Fruit fly (Drosophila melanogaster) whole organism, prepupa: ENCODE measurements around the gene alphaKap4.

Experiments
- Blimp-1 ChIP-seq: fragments of 200-800 bp; sonication (Bioruptor generic); optimal IDR thresholded peaks from 3 replicates; lab custom pipeline; 2017; ENCODE audit warnings: missing biosample characterization, missing genetic modification characterization, mild to moderate bottlenecking, moderate library complexity, missing genetic modification reagents
- CG10631 ChIP-seq: fragments of 200-800 bp; sonication (Bioruptor generic); optimal IDR thresholded peaks from 2 replicates; lab custom pipeline; 2016; ENCODE audit warnings: missing biosample characterization, missing genetic modification characterization
- CG11762 ChIP-seq: fragments of 200-800 bp; sonication (Bioruptor generic); optimal IDR thresholded peaks from 3 replicates; lab custom pipeline; 2016; ENCODE audit warnings: missing biosample characterization, missing genetic modification characterization; ENCODE audit not compliant: insufficient read depth
- CG11902 ChIP-seq: fragments of 200-800 bp; sonication (Bioruptor generic); optimal IDR thresholded peaks from 3 replicates; lab custom pipeline; 2016; ENCODE audit warnings: missing biosample characterization, missing genetic modification characterization
- CG1621 ChIP-seq: fragments of 200-800 bp; sonication (Bioruptor generic); optimal IDR thresholded peaks from 3 replicates; lab custom pipeline; 2018; ENCODE audit warnings: missing biosample characterization, mild to moderate bottlenecking, missing genetic modification characterization
- CG16779 ChIP-seq: fragments of 200-800 bp; sonication (Bioruptor generic); optimal IDR thresholded peaks from 3 replicates; lab custom pipeline; 2017; ENCODE audit warnings: missing biosample characterization, mild to moderate bottlenecking, missing genetic modification characterization
- CG31627 ChIP-seq: fragments of 200-800 bp; sonication (Bioruptor generic); optimal IDR thresholded peaks from 3 replicates; lab custom pipeline; 2016; ENCODE audit warnings: missing biosample characterization, missing genetic modification characterization
- CG32006 ChIP-seq: fragments of 200-800 bp; sonication (Bioruptor generic); optimal IDR thresholded peaks from 3 replicates; lab custom pipeline; 2017; ENCODE audit warnings: missing biosample characterization, mild to moderate bottlenecking, missing genetic modification characterization
- CG34406 ChIP-seq: fragments of 200-800 bp; sonication (Bioruptor generic); optimal IDR thresholded peaks from 3 replicates; lab custom pipeline; 2016; ENCODE audit warnings: missing biosample characterization, missing genetic modification characterization
- CG6163 ChIP-seq: fragments of 200-800 bp; sonication (Bioruptor generic); IDR thresholded peaks from 3 replicates; pipeline ENCODE4 v1.3.6; 2022; ENCODE audit warnings: missing biosample characterization, missing genetic modification characterization
- CG6808 ChIP-seq: fragments of 200-800 bp; sonication (Bioruptor generic); optimal IDR thresholded peaks from 3 replicates; lab custom pipeline; 2017; ENCODE audit warnings: missing biosample characterization, missing genetic modification characterization, mild to moderate bottlenecking, moderate library complexity, missing genetic modification reagents
- CG7368 ChIP-seq: fragments of 200-800 bp; sonication (Bioruptor generic); optimal IDR thresholded peaks from 3 replicates; lab custom pipeline; 2016; ENCODE audit warnings: missing biosample characterization, missing genetic modification characterization
- CG8119 ChIP-seq: fragments of 200-800 bp; sonication (Bioruptor generic); IDR thresholded peaks from 3 replicates; pipeline ENCODE4 v1.3.6; 2022; ENCODE audit warnings: missing biosample characterization, missing genetic modification characterization
- CG8632 ChIP-seq: fragments of 200-800 bp; sonication (Bioruptor generic); optimal IDR thresholded peaks from 3 replicates; lab custom pipeline; 2016; ENCODE audit warnings: missing biosample characterization, missing genetic modification characterization
- Eip75B ChIP-seq: fragments of 200-800 bp; sonication (Bioruptor generic); optimal IDR thresholded peaks from 3 replicates; lab custom pipeline; 2016; ENCODE audit warnings: missing biosample characterization, missing genetic modification characterization
- Eip78C ChIP-seq: fragments of 200-800 bp; sonication (Bioruptor generic); peaks from one replicate; lab custom pipeline; 2016; ENCODE audit warnings: missing biosample characterization, missing genetic modification characterization
- Hr39 ChIP-seq: fragments of 200-800 bp; sonication (Bioruptor generic); optimal IDR thresholded peaks from 2 replicates; lab custom pipeline; 2016; ENCODE audit warnings: missing biosample characterization, missing genetic modification characterization
- Hr4 ChIP-seq: fragments of 200-800 bp; sonication (Bioruptor generic); optimal IDR thresholded peaks from 3 replicates; lab custom pipeline; 2016; ENCODE audit warnings: missing biosample characterization, missing genetic modification characterization
- OdsH ChIP-seq: fragments of 200-800 bp; sonication (Bioruptor generic); optimal IDR thresholded peaks from 3 replicates; lab custom pipeline; 2016; ENCODE audit warnings: missing biosample characterization, missing genetic modification characterization
- Sox15 ChIP-seq: fragments of 200-800 bp; sonication (Bioruptor generic); optimal IDR thresholded peaks from 3 replicates; lab custom pipeline; 2016; ENCODE audit warnings: missing biosample characterization, missing genetic modification characterization
- achi ChIP-seq: fragments of 200-800 bp; sonication (Bioruptor generic); optimal IDR thresholded peaks from 3 replicates; lab custom pipeline; 2016; ENCODE audit warnings: missing biosample characterization, missing genetic modification characterization
- cyc ChIP-seq: fragments of 200-800 bp; sonication (Bioruptor generic); optimal IDR thresholded peaks from 3 replicates; lab custom pipeline; 2016; ENCODE audit warnings: missing biosample characterization, missing genetic modification characterization
- esn ChIP-seq: fragments of 200-800 bp; sonication (Bioruptor generic); optimal IDR thresholded peaks from 2 replicates; lab custom pipeline; 2016; ENCODE audit warnings: missing biosample characterization, mild to moderate bottlenecking, missing genetic modification characterization, moderate library complexity
- fd85E ChIP-seq: fragments of 200-800 bp; sonication (Bioruptor generic); optimal IDR thresholded peaks from 3 replicates; lab custom pipeline; 2016; ENCODE audit warnings: missing biosample characterization, missing genetic modification characterization
- fkh ChIP-seq: fragments of 200-800 bp; sonication (Bioruptor generic); optimal IDR thresholded peaks from 3 replicates; lab custom pipeline; 2017; ENCODE audit warnings: missing biosample characterization, mild to moderate bottlenecking, missing genetic modification characterization, moderate library complexity
- salr ChIP-seq, 2 experiments: fragments of 200-800 bp; sonication (Bioruptor generic); optimal IDR thresholded peaks; 3 replicates each; lab custom pipeline; 2016 to 2018; ENCODE audit warnings: missing biosample characterization in 2 of 2, missing genetic modification characterization in 2 of 2, mild to moderate bottlenecking in 1 of 2
- spab ChIP-seq: fragments of 200-800 bp; sonication (Bioruptor generic); optimal IDR thresholded peaks from 2 replicates; lab custom pipeline; 2017; ENCODE audit warnings: missing biosample characterization, mild to moderate bottlenecking, missing genetic modification characterization, missing genetic modification reagents
- topi ChIP-seq: fragments of 200-800 bp; sonication (Bioruptor generic); optimal IDR thresholded peaks from 3 replicates; lab custom pipeline; 2016; ENCODE audit warnings: missing biosample characterization, missing genetic modification characterization
- vri ChIP-seq: fragments of 200-800 bp; sonication (Bioruptor generic); optimal IDR thresholded peaks from 3 replicates; lab custom pipeline; 2016; ENCODE audit warnings: missing biosample characterization, mild to moderate bottlenecking, missing genetic modification characterization

alphaKap4 gene

dm6 chr3L:6052021-6052420 lies 41.2 kb upstream of the alphaKap4 start, which contains the start of gene Jon65Aii:
Gene Jon65Aii (plus strand): TSS chr3L:6052321.
- no peak for TF ChIP-seq CG11762 (GFP tag; lab: Kevin White, UChicago)
- peak; percentile 7 for TF ChIP-seq vri (GFP tag; lab: Kevin White, UChicago)

DNA sequence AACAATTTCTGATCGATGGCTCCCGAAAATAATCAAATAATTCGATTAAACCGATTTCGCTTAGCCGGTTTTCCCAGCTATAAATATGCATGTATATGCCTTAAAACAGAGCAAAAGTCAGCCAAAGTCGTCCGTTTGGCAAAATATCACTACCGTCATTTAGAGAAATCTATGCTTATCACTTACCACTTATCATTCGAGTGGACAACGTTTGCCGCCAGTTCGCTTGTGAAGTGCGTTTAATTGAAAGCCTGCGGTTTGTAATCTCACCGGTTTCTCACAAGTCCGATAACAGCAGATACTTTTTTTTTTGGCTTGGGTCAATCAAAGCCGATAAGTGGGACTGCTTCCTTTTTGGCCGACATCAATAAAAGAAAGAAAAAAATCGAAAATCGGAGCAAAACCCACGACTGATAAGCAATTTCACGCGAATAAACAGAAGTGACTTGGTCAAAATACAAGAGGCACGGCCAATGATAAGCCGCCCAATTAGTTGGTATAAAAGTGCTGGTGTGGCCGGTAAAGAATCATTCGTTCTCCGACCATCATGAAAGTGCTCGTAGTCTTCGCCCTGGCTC lies 39.5 kb upstream of the alphaKap4 start, which contains the start of gene Jon65Aiii:
Gene Jon65Aiii, plus strand, starts transcription at position 528 of the 578 bp plus-strand sequence.
- TF ChIP-seq CG1621 (tag; lab: Kevin White, UChicago) (no peak), cyc (GFP tag; lab: Kevin White, UChicago) (no peak), vri (GFP tag; lab: Kevin White, UChicago) (peak; percentile 46), CG31627 (GFP tag; lab: Kevin White, UChicago) (no peak), CG6163 (GFP tag; lab: Robert Waterston, UW) (no peak)

dm6 chr3L:6038720-6039205 lies 27.9 kb upstream of the alphaKap4 start, which contains the start of gene Jon65Aiv:
Gene Jon65Aiv (plus strand): TSS chr3L:6039155.
- TF ChIP-seq Eip78C (GFP tag; lab: Kevin White, UChicago) (peak; percentile 9), CG8632 (no peak), CG11902 (GFP tag; lab: Kevin White, UChicago) (no peak), OdsH (GFP tag; lab: Kevin White, UChicago) (no peak), fkh (GFP tag; lab: Kevin White, UChicago) (no peak), CG16779 (no peak)
- TF ChIP-seq, all 60 proteins: peak for 1

DNA sequence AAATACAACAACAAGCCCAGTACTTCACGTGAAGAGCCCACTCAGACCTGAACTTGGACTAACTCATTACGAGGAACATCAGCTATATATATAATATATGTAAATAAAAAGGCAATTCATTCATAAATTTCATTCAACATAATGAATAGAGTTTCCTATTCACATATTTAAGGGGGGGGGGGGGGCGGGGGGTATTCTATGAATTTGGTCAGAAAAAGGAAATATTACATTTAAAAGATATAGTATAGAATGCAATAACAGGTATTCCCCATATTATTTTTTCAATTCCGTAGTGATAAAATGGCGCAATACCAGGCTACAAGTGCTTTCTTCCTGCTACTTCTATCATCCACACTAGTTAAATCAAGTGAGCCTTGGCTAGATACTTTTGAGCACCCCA lies 26.0 kb upstream of the alphaKap4 start, which contains the start of gene CG6462:
Gene CG6462, plus strand, starts transcription at position 301 of the 400 bp plus-strand sequence.
- TF ChIP-seq Hr39 (GFP tag; lab: Kevin White, UChicago): no peak
- no peak for TF ChIP-seq Sox15
- TF ChIP-seq spab: no peak
- no peak for TF ChIP-seq fd85E (GFP tag; lab: Kevin White, UChicago)
- no peak for TF ChIP-seq achi
- TF ChIP-seq CG34406 (GFP tag; lab: Kevin White, UChicago): no peak
- TF ChIP-seq salr (GFP tag; optimal IDR thresholded peaks at IDR 0.05; lab: Kevin White, UChicago): no peak
- no peak for TF ChIP-seq cyc (GFP tag; lab: Kevin White, UChicago)
- TF ChIP-seq CG10631 (GFP tag; lab: Kevin White, UChicago): no peak

- TF ChIP-seq CG34406 (GFP tag; lab: Kevin White, UChicago) (no peak), vri (GFP tag; lab: Kevin White, UChicago) (peak; percentile 78)
- TF ChIP-seq, all 60 proteins: peak for 1
Observed at dm6 chr3L:6036141-6036540, 25.3 kb upstream of the alphaKap4 start.

DNA sequence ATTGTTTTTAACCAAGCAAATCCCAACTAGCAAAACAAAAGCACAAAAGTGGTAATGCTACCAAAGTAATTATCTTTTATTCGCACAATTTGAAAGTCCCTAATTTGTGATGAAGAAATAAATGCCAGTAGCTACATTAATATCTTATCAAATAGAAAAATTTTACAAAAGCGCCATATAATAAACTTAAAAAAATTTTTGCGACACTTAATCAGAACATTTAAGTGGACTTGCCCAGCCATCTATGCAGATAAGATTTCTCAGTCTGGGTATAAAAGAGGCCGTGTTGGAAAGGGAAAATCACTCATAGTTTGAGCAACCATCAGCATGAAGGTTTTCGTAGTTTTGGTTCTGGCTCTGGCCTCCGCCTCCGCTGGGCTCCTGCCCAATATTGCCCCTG lies 24.1 kb upstream of the alphaKap4 start, which contains the start of gene yip7:
Gene yip7, plus strand, starts transcription at position 301 of the 400 bp plus-strand sequence.
- TF ChIP-seq CG1621 (tag; lab: Kevin White, UChicago) (no peak), CG34406 (GFP tag; lab: Kevin White, UChicago) (no peak), CG8119 (no peak), esn (GFP tag; lab: Kevin White, UChicago) (no peak), Eip75B (no peak), CG16779 (no peak), spab (no peak), Blimp-1 (GFP tag; lab: Kevin White, UChicago) (no peak), topi (GFP tag; lab: Kevin White, UChicago) (no peak), CG6808 (GFP tag; lab: Kevin White, UChicago) (no peak), CG32006 (GFP tag; lab: Kevin White, UChicago) (no peak), Hr4 (GFP tag; lab: Kevin White, UChicago) (no peak), CG7368 (GFP tag; lab: Kevin White, UChicago) (no peak)
- TF ChIP-seq, all 60 proteins: peak for 0
